Fruit fly (Drosophila melanogaster): Measurements from ENCODE around the gene CG33271.

CG33271 gene

dm6 chr3L:11561946-11562760 lies 15.1 kb downstream of the CG33271 start, which contains the start of the genes CG7394 and Mob2 (continued):
- TF ChIP-seq CG10209 (GFP tag; optimal IDR thresholded peaks at IDR 0.05) (peak; percentile 87), peb (GFP tag; IDR thresholded peaks at IDR 0.05) (peak; percentile 72), CG31388 (GFP tag; optimal IDR thresholded peaks at IDR 0.05) (peak; percentile 82), Nf-YC (tag; optimal IDR thresholded peaks at IDR 0.05) (peak; percentile 76), trh (GFP tag; optimal IDR thresholded peaks at IDR 0.05) (peak; percentile 77), kni (GFP tag; optimal IDR thresholded peaks at IDR 0.05) (peak; percentile 20), CG1233 (GFP tag; optimal IDR thresholded peaks at IDR 0.05) (peak; percentile 80), prd (optimal IDR thresholded peaks at IDR 0.05) (no peak), prd (GFP tag; IDR thresholded peaks at IDR 0.05) (peak; percentile 92), CG3281 (GFP tag; optimal IDR thresholded peaks at IDR 0.05) (peak; percentile 87), CG1602 (GFP tag; optimal IDR thresholded peaks at IDR 0.05) (peak; percentile 89), CG3838 (GFP tag; optimal IDR thresholded peaks at IDR 0.05) (peak; percentile 70), CG2678 (tag; optimal IDR thresholded peaks at IDR 0.05) (peak; percentile 92), CG9797 (GFP tag; optimal IDR thresholded peaks at IDR 0.05) (peak; percentile 60), Dip2 (GFP tag; IDR thresholded peaks at IDR 0.05) (peak; percentile 12; the same call in 1 of the 2 replicates), Side (GFP tag; optimal IDR thresholded peaks at IDR 0.05) (peak; percentile 64), BtbVII (GFP tag; optimal IDR thresholded peaks at IDR 0.05) (peak; percentile 64), CG30020 (tag; optimal IDR thresholded peaks at IDR 0.05) (peak; percentile 73), da (GFP tag; optimal IDR thresholded peaks at IDR 0.05) (peak; percentile 59), fd102C (GFP tag; optimal IDR thresholded peaks at IDR 0.05) (no peak), CG18764 (GFP tag; optimal IDR thresholded peaks at IDR 0.05) (peak; percentile 88), CG5180 (GFP tag; optimal IDR thresholded peaks at IDR 0.05) (peak; percentile 73), Antp (GFP tag; optimal IDR thresholded peaks at IDR 0.05) (peak; percentile 63), Dek (tag; optimal IDR thresholded peaks at IDR 0.05) (peak; percentile 81), dimm (GFP tag; IDR thresholded peaks at IDR 0.05) (peak; percentile 61), CG4617 (GFP tag; optimal IDR thresholded peaks at IDR 0.05; ENCODE audit: borderline replicate concordance) (peak; percentile 85), Trl (optimal IDR thresholded peaks at IDR 0.05) (peak in 1 of 2 experiments; percentile 55), Trl (GFP tag; optimal IDR thresholded peaks at IDR 0.05) (peak; percentile 82), gce (GFP tag; IDR thresholded peaks at IDR 0.05) (peak; percentile 81), jigr1 (GFP tag; IDR thresholded peaks at IDR 0.05) (peak; percentile 53; the same call in 1 of the 3 replicates), CG1792 (GFP tag; optimal IDR thresholded peaks at IDR 0.05) (peak; percentile 47), NfI (GFP tag; optimal IDR thresholded peaks at IDR 0.05) (peak; percentile 83), bcd (GFP tag; optimal IDR thresholded peaks at IDR 0.05) (peak; percentile 90), dpn (GFP tag; optimal IDR thresholded peaks at IDR 0.05) (peak; percentile 84 to 93), Rfx (GFP tag; IDR thresholded peaks at IDR 0.05) (peak; percentile 94), lmd (GFP tag; IDR thresholded peaks at IDR 0.05) (peak; percentile 87), ara (GFP tag; IDR thresholded peaks at IDR 0.05) (peak; percentile 91), NC2β (GFP tag; optimal IDR thresholded peaks at IDR 0.05) (peak; percentile 84), Dip3 (GFP tag; optimal IDR thresholded peaks at IDR 0.05) (peak; percentile 89), Dad (GFP tag; optimal IDR thresholded peaks at IDR 0.05) (peak; percentile 73), CG13123 (GFP tag; optimal IDR thresholded peaks at IDR 0.05) (peak; percentile 88), Hr3 (GFP tag; optimal IDR thresholded peaks at IDR 0.05) (peak; percentile 92), PHDP (tag; optimal IDR thresholded peaks at IDR 0.05) (peak; percentile 95), Dp (GFP tag; optimal IDR thresholded peaks at IDR 0.05) (peak; percentile 25), Atf6 (GFP tag; IDR thresholded peaks at IDR 0.05) (peak; percentile 94), Drgx (GFP tag; IDR thresholded peaks at IDR 0.05) (peak; percentile 87), Myb (GFP tag; optimal IDR thresholded peaks at IDR 0.05) (peak; percentile 59), Eip74EF (GFP tag; optimal IDR thresholded peaks at IDR 0.05) (peak in 1 of 2 experiments; percentile 70), CG17612 (GFP tag; IDR thresholded peaks at IDR 0.05) (peak; percentile 84), Lhr (GFP tag; optimal IDR thresholded peaks at IDR 0.05) (peak; percentile 72)

All from whole organism, embryonic.